Worm (Caenorhabditis elegans): ENCODE results near the gene dhhc-1.

ce11 chrX:15120545-15120944, 20.3 kb upstream of the dhhc-1 start:
- TF ChIP-seq sox-4 (tag; optimal IDR thresholded peaks at IDR 0.05) (no peak), ceh-2 (tag; optimal IDR thresholded peaks at IDR 0.05) (no peak), elt-4 (tag; optimal IDR thresholded peaks at IDR 0.05) (no peak), ets-4 (tag; optimal IDR thresholded peaks at IDR 0.05) (no peak), ceh-34 (tag; optimal IDR thresholded peaks at IDR 0.05) (no peak), nhr-11 (tag; optimal IDR thresholded peaks at IDR 0.05) (no peak), unc-42 (tag; optimal IDR thresholded peaks at IDR 0.05) (no peak), tbx-2 (tag; optimal IDR thresholded peaks at IDR 0.05) (no peak), fkh-10 (GFP tag; optimal IDR thresholded peaks at IDR 0.05) (no peak), pqm-1 (tag; optimal IDR thresholded peaks at IDR 0.05) (no peak), pha-2 (tag; optimal IDR thresholded peaks at IDR 0.05) (no peak)
